Fruit fly (Drosophila melanogaster): ENCODE measurements around the gene bocks.
A peak's percentile ranks its signal among the peaks of the same experiment; 100 is the strongest.

The bocks gene

DNA sequence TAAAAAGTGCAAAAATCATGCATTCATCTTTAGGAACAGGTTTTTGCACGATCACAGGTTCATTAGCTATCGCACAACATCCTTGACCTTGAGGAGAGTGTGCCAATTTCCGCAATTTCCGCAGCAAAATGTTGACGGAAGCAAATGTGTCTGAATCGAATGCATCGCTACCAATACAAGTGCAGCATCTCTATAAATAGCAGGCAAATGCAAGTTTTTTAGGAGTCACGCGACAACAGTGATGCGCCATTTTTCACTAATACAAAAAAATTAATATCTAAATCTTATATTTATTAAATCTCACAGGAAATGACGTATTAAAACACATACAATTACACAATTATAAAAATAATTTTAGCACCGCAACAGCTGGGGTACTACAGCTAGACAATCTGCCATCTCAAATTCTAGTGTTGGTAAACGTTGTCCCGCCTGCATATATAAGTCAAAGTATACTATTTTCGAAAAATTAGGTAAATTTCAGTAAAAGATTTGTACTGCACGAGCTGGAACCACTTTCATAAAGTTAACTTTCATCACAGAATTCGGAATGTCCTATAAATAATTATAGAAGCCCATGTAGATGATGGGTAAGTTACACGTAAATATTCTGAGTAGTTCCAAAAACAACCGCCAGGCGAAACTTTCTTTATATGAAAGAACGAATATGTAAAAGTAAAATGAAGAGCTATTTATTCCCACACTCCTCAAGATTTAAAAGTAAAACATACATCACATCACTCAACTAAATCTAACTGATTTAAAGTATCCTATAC, 16.8 kb downstream of the bocks start, which contains the start of gene CG9399 (continued):
- TF ChIP-seq mld (GFP tag; IDR thresholded peaks at IDR 0.05; ENCODE audit: partially characterized antibody): no peak
- TF ChIP-seq bcd (GFP tag; optimal IDR thresholded peaks at IDR 0.05): peak; percentile 97
- TF ChIP-seq sim (GFP tag; IDR thresholded peaks at IDR 0.05): peak; percentile 95
- peak; percentile 90 for TF ChIP-seq CG15514 (GFP tag; optimal IDR thresholded peaks at IDR 0.05)
- TF ChIP-seq ro (GFP tag; IDR thresholded peaks at IDR 0.05): peak; percentile 95
- TF ChIP-seq chif (GFP tag; optimal IDR thresholded peaks at IDR 0.05): peak; percentile 94 to 96
- peak; percentile 97 for TF ChIP-seq oc (tag; optimal IDR thresholded peaks at IDR 0.05)
- TF ChIP-seq cg (GFP tag; optimal IDR thresholded peaks at IDR 0.05): peak; percentile 94
- TF ChIP-seq twi (tag; optimal IDR thresholded peaks at IDR 0.05): peak; percentile 92
- TF ChIP-seq ci (GFP tag; IDR thresholded peaks at IDR 0.05): peak; percentile 99
- peak in 1 of 2 experiments; percentile 85 for TF ChIP-seq Trl (optimal IDR thresholded peaks at IDR 0.05)
- TF ChIP-seq Trl (GFP tag; optimal IDR thresholded peaks at IDR 0.05): peak; percentile 91
- TF ChIP-seq ap (GFP tag; IDR thresholded peaks at IDR 0.05): peak; percentile 98
- peak; percentile 95 for TF ChIP-seq peb (GFP tag; IDR thresholded peaks at IDR 0.05)
- TF ChIP-seq prd (optimal IDR thresholded peaks at IDR 0.05): no peak
- TF ChIP-seq prd (GFP tag; IDR thresholded peaks at IDR 0.05): peak; percentile 99
- peak; percentile 95 for TF ChIP-seq klu (GFP tag; IDR thresholded peaks at IDR 0.05)
- peak; percentile 98 for TF ChIP-seq row (GFP tag; IDR thresholded peaks at IDR 0.05)
- TF ChIP-seq Side (GFP tag; optimal IDR thresholded peaks at IDR 0.05): peak; percentile 82
- peak; percentile 77 for TF ChIP-seq MESR4 (GFP tag; optimal IDR thresholded peaks at IDR 0.05)
- TF ChIP-seq CG11695 (GFP tag; IDR thresholded peaks at IDR 0.05): peak; percentile 96
- TF ChIP-seq Rx (GFP tag; IDR thresholded peaks at IDR 0.05): peak; percentile 98
- peak; percentile 99 for TF ChIP-seq CG10366 (GFP tag; IDR thresholded peaks at IDR 0.05)
- TF ChIP-seq HLH54F (GFP tag; optimal IDR thresholded peaks at IDR 0.05): peak; percentile 95
- peak; percentile 87 for TF ChIP-seq CG17912 (GFP tag; optimal IDR thresholded peaks at IDR 0.05)
- TF ChIP-seq Fer1 (GFP tag; optimal IDR thresholded peaks at IDR 0.05): peak; percentile 94
- no peak for TF ChIP-seq fru (optimal IDR thresholded peaks at IDR 0.05)
- TF ChIP-seq lilli (GFP tag; optimal IDR thresholded peaks at IDR 0.05): peak; percentile 98
- TF ChIP-seq CG13424 (tag; optimal IDR thresholded peaks at IDR 0.05): peak; percentile 97
- TF ChIP-seq bsh (GFP tag; optimal IDR thresholded peaks at IDR 0.05): peak; percentile 86 to 98
- peak; percentile 76 for TF ChIP-seq eyg (GFP tag; optimal IDR thresholded peaks at IDR 0.05)
- peak; percentile 49 for TF ChIP-seq Scr (GFP tag; IDR thresholded peaks at IDR 0.05; ENCODE audit: partially characterized antibody)
- no peak for TF ChIP-seq usp (GFP tag; optimal IDR thresholded peaks at IDR 0.05)
- TF ChIP-seq Dref (GFP tag; IDR thresholded peaks at IDR 0.05): peak; percentile 43; the same call in 1 of the 2 replicates
- TF ChIP-seq inv (GFP tag; IDR thresholded peaks at IDR 0.05; ENCODE audit: partially characterized antibody): peak; percentile 44; the same call in 1 of the 2 replicates
- TF ChIP-seq Deaf1 (tag; optimal IDR thresholded peaks at IDR 0.05): peak; percentile 73
- peak; percentile 81 for TF ChIP-seq CG10565 (GFP tag; optimal IDR thresholded peaks at IDR 0.05)
- peak; percentile 70 for TF ChIP-seq CG15479 (GFP tag; optimal IDR thresholded peaks at IDR 0.05)
- TF ChIP-seq CG7357 (GFP tag; IDR thresholded peaks at IDR 0.05): peak; percentile 92
- TF ChIP-seq jing (GFP tag; optimal IDR thresholded peaks at IDR 0.05): peak; percentile 95
- peak; percentile 13 for TF ChIP-seq Neu2 (GFP tag; optimal IDR thresholded peaks at IDR 0.05; ENCODE audit: borderline replicate concordance)
- peak; percentile 93 for TF ChIP-seq nau (GFP tag; optimal IDR thresholded peaks at IDR 0.05)
- peak; percentile 87 for TF ChIP-seq CG12071 (GFP tag; optimal IDR thresholded peaks at IDR 0.05)
- TF ChIP-seq Hand (GFP tag; optimal IDR thresholded peaks at IDR 0.05): peak; percentile 76
- peak; percentile 94 for TF ChIP-seq odd (GFP tag; optimal IDR thresholded peaks at IDR 0.05)
- peak; percentile 87 for TF ChIP-seq CG11560 (tag; IDR thresholded peaks at IDR 0.05)
- TF ChIP-seq Stat92E (GFP tag; optimal IDR thresholded peaks at IDR 0.05): peak in 1 of 3 experiments; percentile 36
- peak; percentile 88 for TF ChIP-seq CG8089 (GFP tag; optimal IDR thresholded peaks at IDR 0.05)
- TF ChIP-seq Awh (GFP tag; IDR thresholded peaks at IDR 0.05): peak; percentile 98
- TF ChIP-seq CG12104 (GFP tag; optimal IDR thresholded peaks at IDR 0.05): peak; percentile 93

All from whole organism, embryonic.